Worm (Caenorhabditis elegans) whole organism, late embryonic: ENCODE results near the gene hsp-90.

Experiments
- T23F11.4 ChIP-seq: fragments of 200-800 bp; sonication (Bioruptor generic); optimal IDR thresholded peaks from 2 replicates; lab custom pipeline; 2018; ENCODE audit warnings: mild to moderate bottlenecking, missing genetic modification characterization, missing compliant biosample characterization
- ahr-1 ChIP-seq: sonication (generic microtip); optimal IDR thresholded peaks from 2 replicates; lab custom pipeline; 2016; ENCODE audit warnings: missing genetic modification characterization, missing compliant biosample characterization
- ceh-14 ChIP-seq: sonication (generic microtip); optimal IDR thresholded peaks from 2 replicates; lab custom pipeline; 2016; ENCODE audit warnings: missing genotype, missing genetic modification characterization, missing compliant biosample characterization
- ceh-31 ChIP-seq: sonication (generic microtip); optimal IDR thresholded peaks from 2 replicates; lab custom pipeline; 2016; ENCODE audit warnings: missing genetic modification characterization, missing compliant biosample characterization
- ceh-48 ChIP-seq: sonication (generic microtip); optimal IDR thresholded peaks from 2 replicates; lab custom pipeline; 2016; ENCODE audit warnings: missing genetic modification characterization, inconsistent platforms, missing compliant biosample characterization
- che-1 ChIP-seq: sonication (generic microtip); optimal IDR thresholded peaks from 2 replicates; lab custom pipeline; 2016; ENCODE audit warnings: mild to moderate bottlenecking, missing genetic modification characterization, missing compliant biosample characterization
- dve-1 ChIP-seq: sonication (generic microtip); optimal IDR thresholded peaks from 2 replicates; lab custom pipeline; 2017; ENCODE audit warnings: antibody characterized with exemption, mild to moderate bottlenecking, missing genetic modification characterization, missing compliant biosample characterization
- ets-4 ChIP-seq: sonication (generic microtip); optimal IDR thresholded peaks from 2 replicates; lab custom pipeline; 2016; ENCODE audit warnings: missing genetic modification characterization, missing compliant biosample characterization
- fax-1 ChIP-seq: sonication (generic microtip); optimal IDR thresholded peaks from 2 replicates; lab custom pipeline; 2016; ENCODE audit warnings: missing genotype, missing genetic modification characterization, missing compliant biosample characterization
- hlh-30 ChIP-seq: sonication (generic microtip); optimal IDR thresholded peaks from 2 replicates; lab custom pipeline; 2017; ENCODE audit warnings: antibody characterized with exemption, missing genetic modification characterization, missing compliant biosample characterization; ENCODE audit not compliant: insufficient read depth
- hlh-6 ChIP-seq: sonication (generic microtip); optimal IDR thresholded peaks from 2 replicates; lab custom pipeline; 2016; ENCODE audit warnings: missing genotype, missing genetic modification characterization, missing compliant biosample characterization
- hlh-8 ChIP-seq: sonication (generic microtip); optimal IDR thresholded peaks from 2 replicates; lab custom pipeline; 2016; ENCODE audit warnings: missing genotype, missing genetic modification characterization, missing compliant biosample characterization
- nfya-1 ChIP-seq: sonication (generic microtip); optimal IDR thresholded peaks from 2 replicates; lab custom pipeline; 2017; ENCODE audit warnings: missing genetic modification characterization, mild to moderate bottlenecking, missing compliant biosample characterization, antibody characterized with exemption, moderate library complexity
- odd-2 ChIP-seq: sonication (generic microtip); optimal IDR thresholded peaks from 2 replicates; lab custom pipeline; 2017; ENCODE audit warnings: antibody characterized with exemption, mild to moderate bottlenecking, missing genetic modification characterization, missing compliant biosample characterization
- pha-2 ChIP-seq: sonication (generic microtip); optimal IDR thresholded peaks from 2 replicates; lab custom pipeline; 2017; ENCODE audit warnings: mild to moderate bottlenecking, missing genetic modification characterization, missing compliant biosample characterization
- pha-4 ChIP-seq: fragments of 150-350 bp; optimal IDR thresholded peaks from 2 replicates; lab custom pipeline; 2018; ENCODE audit warnings: missing biosample characterization, missing genetic modification reagents, missing genetic modification characterization
- pros-1 ChIP-seq: fragments of 150-350 bp; optimal IDR thresholded peaks from 2 replicates; lab custom pipeline; 2014; ENCODE audit warnings: missing biosample characterization, missing genetic modification reagents, missing genetic modification characterization
- sdc-2 ChIP-seq: sonication (generic microtip); optimal IDR thresholded peaks from 2 replicates; lab custom pipeline; 2016; ENCODE audit warnings: missing genotype, missing genetic modification characterization, missing compliant biosample characterization
- syd-9 ChIP-seq: sonication (generic microtip); optimal IDR thresholded peaks from 2 replicates; lab custom pipeline; 2016; ENCODE audit warnings: mild to moderate bottlenecking, missing genetic modification characterization, moderate library complexity, missing compliant biosample characterization
- tbx-7 ChIP-seq: sonication (generic microtip); optimal IDR thresholded peaks from 2 replicates; lab custom pipeline; 2016; ENCODE audit warnings: missing genotype, missing genetic modification characterization, missing compliant biosample characterization
- unc-3 ChIP-seq, 2 experiments: fragments of 200-800 bp in 1 of 2; sonication (Bioruptor generic) in 1 of 2; sonication (generic microtip) in 1 of 2; conservative IDR thresholded peaks in 1 of 2; optimal IDR thresholded peaks in 1 of 2; 2 replicates each; pipeline versions ENCODE4 v1.3.6 to Lab custom; 2016 to 2022; ENCODE audit warnings: missing compliant biosample characterization in 2 of 2, missing genetic modification characterization in 2 of 2, missing genetic modification reagents in 1 of 2
- unc-42 ChIP-seq: sonication (generic microtip); optimal IDR thresholded peaks from 2 replicates; lab custom pipeline; 2016; ENCODE audit warnings: missing genotype, missing genetic modification characterization, missing compliant biosample characterization
- unc-86 ChIP-seq: sonication (generic microtip); optimal IDR thresholded peaks from 2 replicates; lab custom pipeline; 2016; ENCODE audit warnings: missing genetic modification characterization, missing compliant biosample characterization
- zip-5 ChIP-seq: sonication (generic microtip); optimal IDR thresholded peaks from 2 replicates; lab custom pipeline; 2016; ENCODE audit warnings: missing genetic modification characterization, missing compliant biosample characterization
- ztf-16 ChIP-seq: sonication (generic microtip); optimal IDR thresholded peaks from 2 replicates; lab custom pipeline; 2017; ENCODE audit warnings: missing genetic modification characterization, missing compliant biosample characterization

Gene hsp-90

DNA sequence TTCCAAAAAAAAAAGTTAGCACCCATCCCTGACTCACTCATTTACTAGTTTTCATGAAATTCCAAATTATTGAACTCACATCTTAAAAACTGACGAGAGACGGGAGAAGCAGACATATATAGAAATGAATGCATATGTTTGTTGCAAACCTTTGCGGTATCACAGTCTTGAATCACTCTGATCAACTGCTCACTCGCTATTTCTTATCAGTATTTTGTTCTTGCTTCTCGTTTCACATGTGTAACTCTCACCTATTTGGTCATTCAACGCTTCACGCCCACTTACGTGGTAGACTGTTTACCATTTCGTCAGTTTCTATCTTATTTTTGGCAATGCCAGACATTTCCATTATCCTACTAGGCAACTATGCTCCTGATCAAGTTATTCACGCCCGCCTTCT lies 43.9 kb upstream of the hsp-90 start, which contains the start of gene C54G10.1:
TSS of gene C54G10.1 (plus strand) at position 333 of the 400 bp plus-strand sequence.
- TF ChIP-seq odd-2 (tag; lab: Kevin White, UChicago) (no peak), dve-1 (no peak), fax-1 (no peak), ceh-48 (tag; lab: Kevin White, UChicago) (no peak), pha-4 (tag; lab: Kevin White, UChicago) (no peak), pros-1 (tag; lab: Kevin White, UChicago) (no peak), unc-3 (GFP tag; conservative IDR thresholded peaks at IDR 0.05; lab: Robert Waterston, UW) (no peak), unc-3 (tag; optimal IDR thresholded peaks at IDR 0.05; lab: Kevin White, UChicago) (no peak)

DNA sequence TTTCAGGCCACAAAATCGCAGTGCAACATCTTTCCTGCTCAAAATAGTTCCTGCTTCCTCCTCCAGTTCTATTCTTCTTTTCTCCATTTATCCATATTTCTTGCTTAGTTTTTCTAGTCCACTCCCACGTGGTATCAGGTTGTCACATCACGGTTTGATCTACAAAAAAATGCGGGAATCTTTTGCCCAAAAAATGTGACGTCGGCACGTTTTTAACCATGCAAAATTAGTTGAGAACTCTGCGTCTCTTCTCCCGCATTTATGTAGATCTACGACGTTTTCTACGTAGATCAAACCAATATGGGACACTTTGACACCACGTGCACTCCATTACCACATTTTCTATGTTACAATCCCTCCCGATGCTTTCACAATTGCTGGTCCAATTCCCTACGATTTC lies 42.7 kb upstream of the hsp-90 start:
- TF ChIP-seq hlh-8 (tag; lab: Kevin White, UChicago), result no peak
- TF ChIP-seq nfya-1 (tag; lab: Kevin White, UChicago), result no peak
- no peak for TF ChIP-seq che-1 (tag; lab: Kevin White, UChicago)
- no peak for TF ChIP-seq pha-2 (tag; lab: Kevin White, UChicago)
- no peak for TF ChIP-seq hlh-6 (tag; lab: Kevin White, UChicago)
- no peak for TF ChIP-seq ztf-16
- TF ChIP-seq, all 69 proteins: peak for 0

DNA sequence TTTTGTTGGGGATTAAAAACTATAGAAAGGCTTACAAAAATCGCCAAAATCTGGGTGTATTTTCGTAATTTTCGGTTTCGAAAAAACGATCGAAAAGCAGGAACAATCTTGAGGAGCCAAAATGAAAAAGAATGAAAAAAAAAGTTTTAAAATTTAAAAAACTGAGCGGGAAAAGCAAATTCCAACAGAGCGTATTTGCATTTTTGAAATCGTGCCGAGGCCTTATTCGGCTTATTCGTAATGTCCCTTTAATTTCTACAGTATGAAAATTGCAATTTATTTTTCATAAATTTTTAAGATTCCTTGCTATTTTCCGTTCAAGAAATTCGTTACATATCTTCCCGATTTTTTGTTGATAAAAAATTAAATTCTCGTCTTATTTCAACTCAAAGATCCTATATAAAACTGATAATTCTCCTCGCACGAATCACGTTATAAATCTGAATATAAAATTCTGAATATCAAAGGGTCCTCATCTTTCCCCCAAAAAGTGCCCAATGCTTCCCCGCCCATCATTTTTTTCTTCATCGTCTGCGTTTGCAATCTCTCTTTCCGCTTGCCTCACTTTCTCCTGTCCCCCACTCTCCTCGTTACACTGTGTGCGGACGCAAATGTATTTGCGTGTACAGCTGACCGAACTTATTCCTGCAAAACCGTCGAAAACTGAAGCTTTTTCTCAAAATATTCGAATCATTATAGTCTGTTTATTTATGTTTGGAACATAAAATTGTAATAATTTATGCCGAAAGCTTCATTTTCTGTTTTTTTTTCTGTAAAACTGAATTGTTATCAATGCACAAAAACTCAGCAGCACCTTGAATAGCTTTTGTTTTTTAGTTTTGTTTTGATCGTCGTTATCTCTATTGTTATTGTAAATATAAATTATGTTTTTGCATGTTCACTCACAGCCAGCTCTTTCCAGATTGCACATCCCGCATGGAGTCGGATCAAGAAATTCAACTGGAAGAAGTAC lies 38.6 kb upstream of the hsp-90 start, which contains the start of the genes rfc-1 and pmp-3:
TSS of gene rfc-1 (minus strand) at position 163 of the 973 bp plus-strand sequence.
TSS of gene pmp-3 (plus strand) at position 923 of the 973 bp plus-strand sequence.
- TF ChIP-seq T23F11.4 (GFP tag; lab: Kevin White, UChicago) (no peak), ets-4 (tag; lab: Kevin White, UChicago) (no peak), nfya-1 (tag; lab: Kevin White, UChicago) (peak; percentile 18), ceh-31 (tag; lab: Kevin White, UChicago) (peak; percentile 15), hlh-8 (tag; lab: Kevin White, UChicago) (no peak)

DNA sequence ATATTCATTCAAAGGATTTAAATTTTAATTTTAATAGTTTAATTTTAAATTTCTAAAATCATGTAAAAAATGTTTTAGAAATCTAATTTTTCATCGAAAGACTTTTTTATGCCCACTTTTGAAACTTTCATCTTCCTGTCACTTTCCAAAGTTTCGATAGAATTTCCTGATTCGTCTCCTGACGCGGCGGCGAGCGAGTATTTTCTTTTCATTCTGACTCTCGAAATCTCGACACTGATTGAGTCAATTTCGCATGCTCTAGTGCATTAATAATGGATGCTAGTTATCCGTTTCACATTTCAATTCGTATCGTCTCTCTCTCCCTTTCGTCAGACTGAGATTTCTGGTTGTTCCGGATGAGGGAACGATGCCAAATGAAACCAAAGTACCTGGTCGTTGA lies 35.9 kb upstream of the hsp-90 start:
- TF ChIP-seq unc-42 (tag; lab: Kevin White, UChicago), result peak; percentile 30
- TF ChIP-seq syd-9, result no peak
- TF ChIP-seq ceh-31 (tag; lab: Kevin White, UChicago), result peak; percentile 9

DNA sequence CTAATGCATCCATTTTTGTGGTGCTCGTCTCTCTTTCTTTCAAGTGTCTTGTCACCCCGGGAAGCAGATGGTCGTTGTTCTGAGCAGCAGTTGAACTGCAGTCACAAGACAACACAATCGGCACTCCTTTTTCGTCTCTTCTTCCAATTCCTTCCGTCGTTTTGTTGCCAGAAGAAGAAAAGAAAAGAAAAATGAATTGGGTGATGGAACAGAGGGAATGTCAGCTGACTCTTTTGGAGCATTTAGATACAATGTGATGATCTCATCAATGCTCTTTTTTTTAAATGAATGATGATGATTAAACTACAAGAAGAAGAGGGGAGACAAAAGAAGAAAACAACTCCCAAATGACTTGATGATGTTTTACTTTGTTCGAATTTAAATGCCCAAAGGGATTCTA lies 34.8 kb upstream of the hsp-90 start:
- TF ChIP-seq hlh-30 (peak; percentile 72), ztf-16 (no peak)

ce11 chrV:14650631-14651030 lies 34.1 kb upstream of the hsp-90 start:
- peak; percentile 45 for TF ChIP-seq unc-42 (tag; lab: Kevin White, UChicago)
- TF ChIP-seq sdc-2, result no peak

ce11 chrV:14655689-14656088 lies 29.0 kb upstream of the hsp-90 start:
- TF ChIP-seq ceh-14 (tag; lab: Kevin White, UChicago), result no peak
- TF ChIP-seq ahr-1 (tag; lab: Kevin White, UChicago), result no peak
- no peak for TF ChIP-seq ceh-48 (tag; lab: Kevin White, UChicago)
- no peak for TF ChIP-seq unc-86 (tag; lab: Kevin White, UChicago)
- no peak for TF ChIP-seq zip-5 (tag; lab: Kevin White, UChicago)
- TF ChIP-seq tbx-7 (tag; lab: Kevin White, UChicago), result no peak
